Fruit fly (Drosophila melanogaster): ENCODE measurements around the gene Lip4.

Lip4 gene

DNA sequence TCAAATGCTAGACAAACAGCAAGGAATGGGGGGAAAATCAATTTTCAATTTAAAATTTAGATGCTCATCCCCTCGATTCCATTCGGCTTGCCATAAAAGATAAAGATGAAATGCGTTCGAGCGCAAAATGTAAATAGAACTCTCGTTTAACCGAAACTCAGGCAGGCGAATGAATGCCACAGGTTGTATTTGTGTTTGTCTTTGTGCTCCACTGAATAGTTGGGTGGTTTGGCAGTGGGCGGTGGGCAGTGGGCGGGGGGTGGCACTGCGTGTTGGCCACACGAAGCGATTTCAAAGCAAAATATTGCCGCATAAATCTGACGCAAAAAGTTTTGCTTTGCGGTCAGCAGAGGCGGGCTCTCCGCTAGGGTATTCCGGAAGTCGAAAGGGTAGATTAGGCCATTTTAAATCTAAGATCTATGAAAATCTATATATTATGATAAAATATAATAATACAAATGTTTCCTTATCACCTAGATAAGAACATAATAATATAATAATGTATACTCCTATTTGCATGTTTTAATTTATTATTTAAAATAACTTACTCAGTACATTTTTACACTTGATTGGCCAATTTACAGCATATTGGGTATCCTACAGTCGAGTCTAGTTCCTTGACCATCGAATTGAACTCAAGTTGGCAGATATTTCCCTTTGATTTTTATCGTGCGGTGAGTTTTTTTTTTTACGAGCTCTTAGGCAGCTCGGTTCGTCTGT, 5.0 kb upstream of the Lip4 start (continued):
- TF ChIP-seq CG9215 (GFP tag; IDR thresholded peaks at IDR 0.05) (peak; percentile 69), CG10321 (GFP tag; IDR thresholded peaks at IDR 0.05) (no peak), Pdp1 (GFP tag; optimal IDR thresholded peaks at IDR 0.05) (no peak), prd (optimal IDR thresholded peaks at IDR 0.05) (no peak), prd (GFP tag; IDR thresholded peaks at IDR 0.05) (peak; percentile 71; the same call in 2 of the 3 replicates), CG16815 (GFP tag; optimal IDR thresholded peaks at IDR 0.05) (peak; percentile 44), CG7839 (tag; optimal IDR thresholded peaks at IDR 0.05) (peak; percentile 79), Eip74EF (GFP tag; optimal IDR thresholded peaks at IDR 0.05) (peak in 1 of 2 experiments; percentile 53), so (GFP tag; IDR thresholded peaks at IDR 0.05) (no peak), ind (GFP tag; optimal IDR thresholded peaks at IDR 0.05) (peak; percentile 60), maf-S (GFP tag; optimal IDR thresholded peaks at IDR 0.05) (no peak), CG8089 (GFP tag; optimal IDR thresholded peaks at IDR 0.05) (no peak), Bteb2 (GFP tag; optimal IDR thresholded peaks at IDR 0.05) (no peak), Hr51 (GFP tag; optimal IDR thresholded peaks at IDR 0.05) (peak in 1 of 2 experiments; percentile 79), CG2678 (tag; optimal IDR thresholded peaks at IDR 0.05) (peak; percentile 83), Dp (GFP tag; optimal IDR thresholded peaks at IDR 0.05) (no peak), CG3726 (GFP tag; IDR thresholded peaks at IDR 0.05) (no peak), Xbp1 (GFP tag; optimal IDR thresholded peaks at IDR 0.05) (peak; percentile 65), CG17186 (GFP tag; optimal IDR thresholded peaks at IDR 0.05) (no peak), CG31365 (tag; optimal IDR thresholded peaks at IDR 0.05) (no peak), Sry-δ (GFP tag; optimal IDR thresholded peaks at IDR 0.05) (no peak), CG34376 (GFP tag; optimal IDR thresholded peaks at IDR 0.05) (no peak), CG8290 (GFP tag; optimal IDR thresholded peaks at IDR 0.05) (no peak), CG8290 (tag; optimal IDR thresholded peaks at IDR 0.05) (peak in 1 of 2 experiments; percentile 21), ham (GFP tag; IDR thresholded peaks at IDR 0.05) (no peak), trh (GFP tag; optimal IDR thresholded peaks at IDR 0.05) (peak; percentile 27), CG12744 (GFP tag; optimal IDR thresholded peaks at IDR 0.05) (no peak), gt (GFP tag; IDR thresholded peaks at IDR 0.05) (no peak), CG8388 (GFP tag; optimal IDR thresholded peaks at IDR 0.05) (peak; percentile 21), esg (GFP tag; conservative IDR thresholded peaks at IDR 0.05) (peak; percentile 36; the same call in 1 of the 2 replicates), Bdp1 (GFP tag; optimal IDR thresholded peaks at IDR 0.05) (no peak), CG12391 (tag; optimal IDR thresholded peaks at IDR 0.05) (peak; percentile 67), CG12236 (GFP tag; optimal IDR thresholded peaks at IDR 0.05) (no peak), corto (GFP tag; optimal IDR thresholded peaks at IDR 0.05) (no peak), CG17361 (GFP tag; IDR thresholded peaks at IDR 0.05) (peak; percentile 83), ERR (GFP tag; optimal IDR thresholded peaks at IDR 0.05) (no peak), BtbVII (GFP tag; optimal IDR thresholded peaks at IDR 0.05) (peak; percentile 56), Adf1 (GFP tag; IDR thresholded peaks at IDR 0.05) (peak; percentile 25; the same call in 1 of the 2 replicates), CG6272 (GFP tag; IDR thresholded peaks at IDR 0.05) (no peak), CG9817 (tag; optimal IDR thresholded peaks at IDR 0.05) (peak; percentile 34), Gsc (GFP tag; IDR thresholded peaks at IDR 0.05) (no peak), salm (tag; optimal IDR thresholded peaks at IDR 0.05) (peak; percentile 17), hth (optimal IDR thresholded peaks at IDR 0.05) (no peak), sens-2 (GFP tag; IDR thresholded peaks at IDR 0.05) (no peak), Awh (GFP tag; IDR thresholded peaks at IDR 0.05) (0 out of 2 replicates have a peak, but pooled peaks have one; percentile 34), ttk (GFP tag; IDR thresholded peaks at IDR 0.05) (peak; percentile 68), Dad (GFP tag; optimal IDR thresholded peaks at IDR 0.05) (no peak), kay (GFP tag; optimal IDR thresholded peaks at IDR 0.05) (no peak), ro (GFP tag; IDR thresholded peaks at IDR 0.05) (no peak), Xrp1 (GFP tag; IDR thresholded peaks at IDR 0.05) (peak; percentile 62), tap (tag; optimal IDR thresholded peaks at IDR 0.05) (peak; percentile 19)
